Worm (Caenorhabditis elegans) whole organism, L3 larva: ENCODE data around the gene T13C2.2.
"Not testable (repeated sequence)": the region's sequence is repeated elsewhere in the genome, so short reads cannot be mapped to it uniquely, and the experiment has no call there.

Experiments used
- R02D3.7 ChIP-seq: fragments of 150-350 bp; optimal IDR thresholded peaks from 2 replicates; lab custom pipeline; 2014; ENCODE audit warnings: missing biosample characterization, missing genetic modification characterization
- ZK546.5 ChIP-seq: sonication (generic microtip); optimal IDR thresholded peaks from 2 replicates; lab custom pipeline; 2017; ENCODE audit warnings: missing biosample characterization, missing genetic modification characterization
- aly-2 ChIP-seq: fragments of 150-350 bp; optimal IDR thresholded peaks from 2 replicates; lab custom pipeline; 2014; ENCODE audit warnings: missing biosample characterization, missing genetic modification characterization
- ama-1 ChIP-seq: fragments of 150-350 bp; optimal IDR thresholded peaks from 2 replicates; lab custom pipeline; 2018
- ceh-16 ChIP-seq: sonication (generic microtip); optimal IDR thresholded peaks from 2 replicates; lab custom pipeline; 2017; ENCODE audit warnings: missing biosample characterization, missing genetic modification characterization
- ceh-28 ChIP-seq: fragments of 150-350 bp; optimal IDR thresholded peaks from 2 replicates; lab custom pipeline; 2014; ENCODE audit warnings: missing biosample characterization, missing genetic modification reagents, missing genetic modification characterization
- ceh-82 ChIP-seq: fragments of 150-350 bp; optimal IDR thresholded peaks from 2 replicates; lab custom pipeline; 2014; ENCODE audit warnings: missing biosample characterization, missing genetic modification characterization
- ceh-9 ChIP-seq: sonication (generic microtip); optimal IDR thresholded peaks from 2 replicates; lab custom pipeline; 2018; ENCODE audit warnings: missing biosample characterization, missing genetic modification characterization
- daf-12 ChIP-seq: fragments of 150-350 bp; optimal IDR thresholded peaks from 2 replicates; lab custom pipeline; 2014; ENCODE audit warnings: missing biosample characterization, missing genetic modification reagents, missing genetic modification characterization
- egl-27 ChIP-seq: sonication (generic microtip); optimal IDR thresholded peaks from 4 replicates; lab custom pipeline; 2017; ENCODE audit warnings: missing biosample characterization, missing genetic modification reagents, missing genetic modification characterization
- egl-5 ChIP-seq: fragments of 150-350 bp; optimal IDR thresholded peaks from 2 replicates; lab custom pipeline; 2017; ENCODE audit warnings: missing biosample characterization, missing genetic modification reagents, missing genetic modification characterization, inconsistent platforms
- elt-1 ChIP-seq: fragments of 150-350 bp; optimal IDR thresholded peaks from 2 replicates; lab custom pipeline; 2014; ENCODE audit warnings: missing biosample characterization, missing genetic modification characterization
- elt-2 ChIP-seq: sonication (generic microtip); optimal IDR thresholded peaks from 2 replicates; lab custom pipeline; 2016; ENCODE audit warnings: missing genetic modification reagents, mild to moderate bottlenecking, missing genetic modification characterization, missing compliant biosample characterization
- elt-3 ChIP-seq, 3 experiments: fragments of 150-350 bp in 1 of 3; sonication (generic microtip) in 2 of 3; optimal IDR thresholded peaks; 2 replicates in 2 of 3; 4 replicates in 1 of 3; lab custom pipeline; 2014 to 2017; ENCODE audit warnings: missing biosample characterization in 3 of 3, missing genetic modification characterization in 3 of 3
- eor-1 ChIP-seq, 2 experiments: fragments of 150-350 bp; optimal IDR thresholded peaks; 2 replicates each; lab custom pipeline; 2014 to 2018; ENCODE audit warnings: missing biosample characterization in 2 of 2, missing genetic modification characterization in 2 of 2
- fkh-10 ChIP-seq: sonication (generic microtip); optimal IDR thresholded peaks from 2 replicates; lab custom pipeline; 2017; ENCODE audit warnings: missing biosample characterization, missing genetic modification reagents, missing genetic modification characterization
- fkh-2 ChIP-seq: fragments of 150-350 bp; optimal IDR thresholded peaks from 2 replicates; lab custom pipeline; 2014; ENCODE audit warnings: missing biosample characterization, missing genetic modification reagents, missing genetic modification characterization
- fos-1 ChIP-seq: fragments of 150-350 bp; optimal IDR thresholded peaks from 2 replicates; lab custom pipeline; 2014; ENCODE audit warnings: missing biosample characterization, missing genetic modification characterization
- hmg-11 ChIP-seq: sonication (generic microtip); optimal IDR thresholded peaks from 2 replicates; lab custom pipeline; 2016; ENCODE audit warnings: missing genetic modification characterization, missing compliant biosample characterization
- jun-1 ChIP-seq: fragments of 150-350 bp; optimal IDR thresholded peaks from 2 replicates; lab custom pipeline; 2014; ENCODE audit warnings: missing biosample characterization, missing genetic modification reagents, missing genetic modification characterization
- lin-15B ChIP-seq: fragments of 150-350 bp; optimal IDR thresholded peaks from 2 replicates; lab custom pipeline; 2014; ENCODE audit warnings: missing biosample characterization, missing genetic modification characterization
- lin-39 ChIP-seq: fragments of 150-350 bp; optimal IDR thresholded peaks from 2 replicates; lab custom pipeline; 2018; ENCODE audit warnings: missing biosample characterization, missing genetic modification reagents, missing genetic modification characterization
- lsy-12 ChIP-seq: sonication (generic microtip); optimal IDR thresholded peaks from 2 replicates; lab custom pipeline; 2016; ENCODE audit warnings: mild to moderate bottlenecking, missing genetic modification characterization, missing compliant biosample characterization
- mdl-1 ChIP-seq: fragments of 150-350 bp; optimal IDR thresholded peaks from 2 replicates; lab custom pipeline; 2014; ENCODE audit warnings: missing biosample characterization, missing genetic modification characterization
- mml-1 ChIP-seq: fragments of 150-350 bp; sonication (generic microtip); optimal IDR thresholded peaks from 3 replicates; lab custom pipeline; 2014; ENCODE audit warnings: missing biosample characterization, missing genetic modification characterization
- nfya-1 ChIP-seq: sonication (generic microtip); optimal IDR thresholded peaks from 2 replicates; lab custom pipeline; 2017; ENCODE audit warnings: missing genetic modification characterization, mild to moderate bottlenecking, missing compliant biosample characterization, antibody characterized with exemption, moderate library complexity; ENCODE audit not compliant: insufficient read depth
- nhr-11 ChIP-seq: fragments of 150-350 bp; optimal IDR thresholded peaks from 2 replicates; lab custom pipeline; 2014; ENCODE audit warnings: missing biosample characterization, missing genetic modification characterization
- nhr-12 ChIP-seq: fragments of 150-350 bp; optimal IDR thresholded peaks from 2 replicates; lab custom pipeline; 2014; ENCODE audit warnings: missing biosample characterization, missing genetic modification characterization
- nhr-23 ChIP-seq: fragments of 150-350 bp; optimal IDR thresholded peaks from 2 replicates; lab custom pipeline; 2014; ENCODE audit warnings: missing biosample characterization, missing genetic modification reagents, missing genetic modification characterization
- nhr-237 ChIP-seq: fragments of 150-350 bp; optimal IDR thresholded peaks from 2 replicates; lab custom pipeline; 2014; ENCODE audit warnings: missing biosample characterization, missing genetic modification characterization
- nhr-25 ChIP-seq: sonication (generic microtip); optimal IDR thresholded peaks from 2 replicates; lab custom pipeline; 2017; ENCODE audit warnings: missing biosample characterization, missing genetic modification characterization
- nhr-76 ChIP-seq: fragments of 150-350 bp; sonication (generic microtip); optimal IDR thresholded peaks from 5 replicates; lab custom pipeline; 2014; ENCODE audit warnings: missing biosample characterization, missing genetic modification characterization
- nhr-77 ChIP-seq: fragments of 150-350 bp; optimal IDR thresholded peaks from 2 replicates; lab custom pipeline; 2014; ENCODE audit warnings: missing biosample characterization, missing genetic modification characterization
- pha-4 ChIP-seq: fragments of 150-350 bp; optimal IDR thresholded peaks from 2 replicates; lab custom pipeline; 2014; ENCODE audit warnings: missing biosample characterization, missing genetic modification reagents, missing genetic modification characterization
- pqm-1 ChIP-seq: fragments of 150-350 bp; optimal IDR thresholded peaks from 2 replicates; lab custom pipeline; 2017; ENCODE audit warnings: missing biosample characterization, missing genetic modification characterization, inconsistent platforms
- sea-2 ChIP-seq: fragments of 150-350 bp; sonication (generic microtip); optimal IDR thresholded peaks from 4 replicates; lab custom pipeline; 2014; ENCODE audit warnings: missing biosample characterization, missing genetic modification reagents, missing genetic modification characterization
- skn-1 ChIP-seq: fragments of 150-350 bp; optimal IDR thresholded peaks from 2 replicates; lab custom pipeline; 2014; ENCODE audit warnings: missing biosample characterization, missing genetic modification characterization
- snpc-4 ChIP-seq: fragments of 150-350 bp; optimal IDR thresholded peaks from 2 replicates; lab custom pipeline; 2014; ENCODE audit warnings: missing biosample characterization, missing genetic modification characterization
- tbx-2 ChIP-seq: sonication (generic microtip); optimal IDR thresholded peaks from 2 replicates; lab custom pipeline; 2016; ENCODE audit warnings: mild to moderate bottlenecking, missing genetic modification characterization, missing compliant biosample characterization
- unc-39 ChIP-seq: sonication (generic microtip); optimal IDR thresholded peaks from 4 replicates; lab custom pipeline; 2017; ENCODE audit warnings: missing biosample characterization, missing genetic modification characterization
- unc-62 ChIP-seq: fragments of 150-350 bp; sonication (generic microtip); optimal IDR thresholded peaks from 4 replicates; lab custom pipeline; 2014; ENCODE audit warnings: missing biosample characterization, missing genetic modification reagents, missing genetic modification characterization
- zag-1 ChIP-seq: fragments of 150-350 bp; optimal IDR thresholded peaks from 2 replicates; lab custom pipeline; 2014; ENCODE audit warnings: missing biosample characterization, missing genetic modification characterization
- ztf-11 ChIP-seq: fragments of 150-350 bp; optimal IDR thresholded peaks from 2 replicates; lab custom pipeline; 2014; ENCODE audit warnings: missing biosample characterization, missing genetic modification characterization
- ztf-4 ChIP-seq: fragments of 150-350 bp; optimal IDR thresholded peaks from 2 replicates; lab custom pipeline; 2014; ENCODE audit warnings: missing biosample characterization, missing genetic modification characterization

The T13C2.2 gene

DNA sequence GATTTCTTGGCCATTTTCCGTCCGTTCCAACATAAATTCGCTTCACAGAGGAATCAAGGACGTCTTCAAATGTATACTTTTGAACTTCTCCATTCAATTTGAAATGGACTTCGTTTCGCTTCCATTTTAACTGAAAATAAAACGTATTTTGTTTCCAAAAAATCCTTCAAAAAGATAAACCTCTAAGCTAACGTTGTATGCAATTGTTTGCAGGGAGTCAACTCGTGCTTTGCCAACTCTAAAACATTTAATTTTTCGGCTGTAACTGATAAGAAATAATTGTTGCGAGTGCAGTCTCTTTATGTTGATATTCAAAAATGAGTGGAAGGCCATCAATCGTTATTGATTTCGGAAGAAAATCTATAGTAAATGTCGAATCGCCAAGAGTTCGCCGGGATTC is 24.0 kb upstream of the T13C2.2 start, which contains the start of gene F41G3.18:
TSS of gene F41G3.18 (plus strand) at position 301 of the 400 bp plus-strand sequence.
- TF ChIP-seq elt-2 (tag; lab: Kevin White, UChicago) (peak; percentile 41), aly-2 (tag; lab: Kevin White, UChicago) (no peak), sea-2 (GFP tag; lab: Kevin White, UChicago) (no peak)

DNA sequence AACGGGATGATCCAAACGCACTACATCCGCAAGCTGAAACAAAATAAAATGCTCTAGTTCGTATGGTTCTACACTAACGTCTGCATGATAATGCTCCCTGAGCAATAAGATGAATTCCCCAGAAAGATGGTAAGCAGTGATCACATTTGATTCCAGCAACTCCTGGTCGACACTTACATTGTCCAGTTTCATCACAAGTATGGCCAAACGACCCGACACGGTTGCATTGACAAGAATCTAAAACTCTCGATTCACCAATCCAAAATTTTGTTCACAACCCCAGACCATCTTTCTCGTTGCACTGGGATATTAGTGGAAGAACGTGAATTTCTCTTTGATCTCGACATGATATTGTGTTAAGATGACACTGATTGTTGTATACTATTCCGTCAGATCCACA is 22.0 kb upstream of the T13C2.2 start:
- TF ChIP-seq R02D3.7 (tag; lab: Kevin White, UChicago) (no peak), nhr-77 (tag; lab: Kevin White, UChicago) (no peak), nhr-23 (tag; lab: Kevin White, UChicago) (no peak), skn-1 (tag; lab: Kevin White, UChicago) (no peak), egl-27 (tag; lab: Kevin White, UChicago) (no peak), daf-12 (tag; lab: Kevin White, UChicago) (no peak), elt-2 (tag; lab: Kevin White, UChicago) (no peak), fkh-2 (tag; lab: Kevin White, UChicago) (no peak), ceh-28 (tag; lab: Kevin White, UChicago) (no peak), zag-1 (tag; lab: Kevin White, UChicago) (no peak), tbx-2 (no peak), lin-15B (tag; lab: Kevin White, UChicago) (no peak), ZK546.5 (tag; lab: Kevin White, UChicago) (no peak), hmg-11 (tag; lab: Kevin White, UChicago) (no peak), jun-1 (tag; lab: Kevin White, UChicago) (no peak)

DNA sequence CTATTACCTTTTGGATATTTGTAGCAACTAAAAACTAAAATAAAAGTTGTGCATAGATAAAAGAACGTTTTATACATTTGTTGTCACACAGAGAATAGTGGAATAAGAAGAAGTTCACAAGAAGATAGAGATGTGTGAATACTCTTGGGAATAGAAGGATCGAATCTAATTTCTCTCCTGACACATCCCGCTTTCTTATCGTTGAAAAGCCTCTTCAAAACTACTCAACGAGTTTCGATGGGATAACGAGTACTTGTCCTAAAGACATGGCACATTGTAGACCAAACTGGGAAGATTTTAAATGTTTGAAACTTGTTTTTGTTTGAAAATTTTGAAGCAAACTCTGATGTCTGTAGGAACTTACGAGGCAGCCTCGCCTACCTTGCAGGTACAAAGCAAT is 19.5 kb upstream of the T13C2.2 start:
- TF ChIP-seq ZK546.5 (tag; lab: Kevin White, UChicago), result no peak
- no peak for TF ChIP-seq nhr-23 (tag; lab: Kevin White, UChicago)
- no peak for TF ChIP-seq nhr-237 (tag; lab: Kevin White, UChicago)
- TF ChIP-seq mdl-1 (tag; lab: Kevin White, UChicago), result no peak
- no peak for TF ChIP-seq nhr-76 (tag; lab: Kevin White, UChicago)
- TF ChIP-seq ceh-9, result no peak
- no peak for TF ChIP-seq snpc-4
- TF ChIP-seq hmg-11 (tag; lab: Kevin White, UChicago), result no peak
- TF ChIP-seq elt-3 (tag; optimal IDR thresholded peaks at IDR 0.05; lab: Kevin White, UChicago), result no peak
- TF ChIP-seq nhr-11, result no peak
- TF ChIP-seq unc-39 (tag; lab: Kevin White, UChicago), result no peak
- TF ChIP-seq lin-15B (tag; lab: Kevin White, UChicago), result no peak
- no peak for TF ChIP-seq fkh-10 (GFP tag; lab: Kevin White, UChicago)
- no peak for TF ChIP-seq lin-39 (tag; lab: Kevin White, UChicago)
- TF ChIP-seq, all 47 proteins: peak for 0

DNA sequence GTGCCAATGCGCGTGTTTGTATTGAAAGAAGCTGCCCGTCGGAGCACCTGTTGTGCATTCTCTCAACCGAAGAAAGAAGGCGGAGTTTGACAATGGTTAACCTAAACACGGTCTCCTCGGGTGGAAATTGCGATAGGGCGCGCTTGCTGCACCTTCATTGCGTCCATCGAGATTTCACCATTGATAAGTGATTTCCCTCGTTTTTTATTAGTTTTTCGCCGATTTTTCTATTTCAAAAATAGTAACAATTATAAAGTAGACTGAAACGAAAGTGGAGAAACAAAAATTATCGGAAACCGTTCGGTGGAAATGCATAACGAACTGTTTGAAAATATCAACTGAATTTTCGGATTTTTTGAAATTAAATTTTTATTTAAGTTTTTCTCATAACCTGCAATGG is 16.9 kb upstream of the T13C2.2 start, which contains the start of gene agr-1:
TSS of gene agr-1 (minus strand) at position 101 of the 400 bp plus-strand sequence.
- TF ChIP-seq nhr-11; nhr-12 (tag; lab: Kevin White, UChicago); unc-62 (GFP tag; lab: Kevin White, UChicago): not testable (repeated sequence)

DNA sequence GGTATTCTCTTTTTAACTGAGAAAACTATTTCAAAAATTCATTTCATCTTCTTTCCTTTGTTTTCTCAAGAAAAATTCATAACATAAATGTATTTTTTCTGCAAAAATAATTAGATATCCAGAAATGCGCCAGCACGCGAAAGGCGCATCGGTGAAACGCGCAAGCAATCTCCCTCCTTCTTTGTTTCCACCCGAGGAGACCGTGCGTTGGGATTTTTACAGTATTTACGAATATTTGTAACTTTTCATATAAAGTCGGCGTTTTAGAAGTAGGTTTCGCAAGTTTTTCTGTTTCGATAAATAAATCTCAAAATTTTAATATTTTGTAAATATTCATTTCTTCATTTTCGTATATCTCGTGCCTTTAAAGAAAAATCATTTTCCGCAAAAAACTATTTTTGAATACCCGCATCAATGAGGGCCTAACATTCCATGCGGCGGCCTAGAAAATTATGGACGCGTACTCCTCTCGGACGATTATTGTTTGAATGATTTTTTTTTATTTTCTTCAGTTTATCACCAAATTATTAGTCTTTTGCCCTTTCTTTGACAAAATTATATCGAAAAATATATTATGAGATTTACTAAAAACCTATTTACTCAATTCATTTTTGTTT is 15.5 kb upstream of the T13C2.2 start, which contains the start of gene ssup-72:
TSS of gene ssup-72 (plus strand) at position 181 of the 617 bp plus-strand sequence.
- TF ChIP-seq zag-1 (tag; lab: Kevin White, UChicago) (no peak), eor-1 (tag; optimal IDR thresholded peaks at IDR 0.05; lab: Kevin White, UChicago) (no peak), unc-62 (GFP tag; lab: Kevin White, UChicago) (no peak), ceh-82 (tag; lab: Kevin White, UChicago) (no peak), fos-1 (tag; lab: Kevin White, UChicago) (no peak), nhr-25 (peak; percentile 7), nfya-1 (tag; lab: Kevin White, UChicago) (peak; percentile 68), jun-1 (tag; lab: Kevin White, UChicago) (no peak), mml-1 (tag; lab: Kevin White, UChicago) (no peak), ama-1 (lab: Kevin White, UChicago) (no peak), egl-5 (tag; lab: Kevin White, UChicago) (peak; percentile 1), egl-27 (tag; lab: Kevin White, UChicago) (no peak), elt-1 (tag; lab: Kevin White, UChicago) (no peak), nhr-237 (tag; lab: Kevin White, UChicago) (no peak), ztf-4 (tag; lab: Kevin White, UChicago) (no peak), skn-1 (tag; lab: Kevin White, UChicago) (no peak), elt-2 (tag; lab: Kevin White, UChicago) (peak; percentile 15), tbx-2 (peak; percentile 23), daf-12 (tag; lab: Kevin White, UChicago) (no peak), nhr-23 (tag; lab: Kevin White, UChicago) (peak; percentile 65), ceh-16 (tag; lab: Kevin White, UChicago) (no peak), pqm-1 (no peak), lsy-12 (peak; percentile 30), ztf-11 (tag; lab: Kevin White, UChicago) (no peak), pha-4 (tag; lab: Kevin White, UChicago) (peak; percentile 72), ceh-9 (no peak)
